Worm (Caenorhabditis elegans) whole organism, L1 larva: Measurements from ENCODE around the gene nhr-19.

Source experiments
- C16A3.4 ChIP-seq: fragments of 150-350 bp; optimal IDR thresholded peaks from 2 replicates; lab custom pipeline; 2014; ENCODE audit warnings: missing biosample characterization, missing genetic modification characterization
- Y116A8C.19 ChIP-seq: sonication (generic microtip); optimal IDR thresholded peaks from 2 replicates; lab custom pipeline; 2016; ENCODE audit warnings: missing compliant biosample characterization, missing genetic modification characterization, borderline replicate concordance
- ama-1 ChIP-seq: fragments of 150-350 bp; optimal IDR thresholded peaks from 2 replicates; lab custom pipeline; 2014
- ceh-82 ChIP-seq, 3 experiments: fragments of 150-350 bp in 1 of 3; sonication (generic microtip) in 2 of 3; optimal IDR thresholded peaks; 2 replicates each; lab custom pipeline; 2014 to 2017; ENCODE audit warnings: missing biosample characterization in 3 of 3, missing genetic modification characterization in 3 of 3
- ceh-88 ChIP-seq: fragments of 200-800 bp; sonication (Bioruptor generic); IDR thresholded peaks from 2 replicates; pipeline ENCODE4 v1.3.6; 2022; ENCODE audit warnings: missing genetic modification characterization, missing compliant biosample characterization
- ces-1 ChIP-seq: fragments of 150-350 bp; optimal IDR thresholded peaks from 2 replicates; lab custom pipeline; 2014; ENCODE audit warnings: missing biosample characterization, missing genetic modification reagents, missing genetic modification characterization
- dpl-1 ChIP-seq, 3 experiments: fragments of 150-350 bp in 2 of 3; sonication (generic microtip) in 1 of 3; optimal IDR thresholded peaks; 2 replicates each; lab custom pipeline; 2014 to 2017; ENCODE audit warnings: missing biosample characterization in 3 of 3, missing genetic modification characterization in 3 of 3, missing genetic modification reagents in 3 of 3
- dsc-1 ChIP-seq: sonication (generic microtip); optimal IDR thresholded peaks from 2 replicates; lab custom pipeline; 2016; ENCODE audit warnings: mild to moderate bottlenecking, missing genetic modification characterization, missing compliant biosample characterization
- efl-1 ChIP-seq, 4 experiments: fragments of 150-350 bp; optimal IDR thresholded peaks in 3 of 4; peaks in 1 of 4; 1 replicate in 1 of 4; 2 replicates in 3 of 4; lab custom pipeline; 2014; ENCODE audit warnings: missing biosample characterization in 2 of 4, missing genetic modification characterization in 2 of 4, missing genetic modification reagents in 2 of 4
- efl-3 ChIP-seq: fragments of 200-800 bp; sonication (Bioruptor generic); optimal IDR thresholded peaks from 2 replicates; lab custom pipeline; 2018; ENCODE audit warnings: mild to moderate bottlenecking, missing genetic modification characterization, missing compliant biosample characterization
- egl-27 ChIP-seq, 2 experiments: fragments of 150-350 bp in 1 of 2; sonication (generic microtip); optimal IDR thresholded peaks; 3 replicates each; lab custom pipeline; 2017 to 2018; ENCODE audit warnings: missing biosample characterization in 2 of 2, missing genetic modification characterization in 2 of 2, missing genetic modification reagents in 2 of 2
- elt-3 ChIP-seq, 6 experiments: fragments of 150-350 bp in 1 of 6; sonication (generic microtip); optimal IDR thresholded peaks; 2 replicates each; lab custom pipeline; 2017 to 2018; ENCODE audit warnings: missing biosample characterization in 6 of 6, missing genetic modification characterization in 6 of 6, inconsistent platforms in 1 of 6
- fkh-8 ChIP-seq: sonication (generic microtip); optimal IDR thresholded peaks from 2 replicates; lab custom pipeline; 2016; ENCODE audit warnings: mild to moderate bottlenecking, missing genetic modification characterization, missing compliant biosample characterization
- fos-1 ChIP-seq: fragments of 150-350 bp; optimal IDR thresholded peaks from 2 replicates; lab custom pipeline; 2014; ENCODE audit warnings: missing biosample characterization, missing genetic modification characterization
- hlh-17 ChIP-seq: fragments of 200-800 bp; sonication (Bioruptor generic); optimal IDR thresholded peaks from 2 replicates; lab custom pipeline; 2018; ENCODE audit warnings: missing genetic modification characterization, mild to moderate bottlenecking, missing compliant biosample characterization, moderate library complexity, borderline replicate concordance
- hlh-4 ChIP-seq: sonication (generic microtip); optimal IDR thresholded peaks from 2 replicates; lab custom pipeline; 2016; ENCODE audit warnings: mild to moderate bottlenecking, missing genetic modification characterization, missing compliant biosample characterization
- isw-1 ChIP-seq: fragments of 200-800 bp; sonication (Bioruptor generic); IDR thresholded peaks from 2 replicates; pipeline ENCODE4 v1.3.6; 2022; ENCODE audit warnings: missing genetic modification characterization, missing compliant biosample characterization
- jun-1 ChIP-seq: fragments of 150-350 bp; optimal IDR thresholded peaks from 2 replicates; lab custom pipeline; 2014; ENCODE audit warnings: missing biosample characterization, missing genetic modification reagents, missing genetic modification characterization
- lin-13 ChIP-seq: fragments of 150-350 bp; optimal IDR thresholded peaks from 2 replicates; lab custom pipeline; 2014; ENCODE audit warnings: missing biosample characterization, missing genetic modification reagents, missing genetic modification characterization
- lin-14 ChIP-seq: fragments of 200-800 bp; sonication (Bioruptor generic); optimal IDR thresholded peaks from 2 replicates; lab custom pipeline; 2018; ENCODE audit warnings: mild to moderate bottlenecking, missing genetic modification characterization, moderate library complexity, missing compliant biosample characterization
- lin-35 ChIP-seq, 2 experiments: fragments of 150-350 bp; optimal IDR thresholded peaks; 2 replicates each; lab custom pipeline; 2014; ENCODE audit warnings: missing biosample characterization in 2 of 2, missing genetic modification characterization in 2 of 2, missing genetic modification reagents in 2 of 2
- lsy-2 ChIP-seq, 2 experiments: fragments of 150-350 bp; optimal IDR thresholded peaks; 2 replicates each; lab custom pipeline; 2014; ENCODE audit warnings: missing biosample characterization in 2 of 2, missing genetic modification characterization in 2 of 2
- mdl-1 ChIP-seq, 2 experiments: fragments of 150-350 bp; optimal IDR thresholded peaks; 2 replicates each; lab custom pipeline; 2014 to 2017; ENCODE audit warnings: missing biosample characterization in 2 of 2, missing genetic modification characterization in 2 of 2, inconsistent platforms in 1 of 2
- mep-1 ChIP-seq: fragments of 150-350 bp; optimal IDR thresholded peaks from 2 replicates; lab custom pipeline; 2014; ENCODE audit warnings: missing biosample characterization, missing genetic modification characterization
- nhr-12 ChIP-seq: sonication (generic microtip); optimal IDR thresholded peaks from 2 replicates; lab custom pipeline; 2017; ENCODE audit warnings: missing biosample characterization, missing genetic modification characterization
- nhr-19 ChIP-seq: fragments of 200-800 bp; sonication (Bioruptor generic); conservative IDR thresholded peaks from 2 replicates; pipeline ENCODE4 v1.3.6; 2022; ENCODE audit warnings: missing genetic modification characterization, missing compliant biosample characterization
- nhr-20 ChIP-seq: sonication (generic microtip); optimal IDR thresholded peaks from 2 replicates; lab custom pipeline; 2016; ENCODE audit warnings: mild to moderate bottlenecking, missing genetic modification characterization, missing compliant biosample characterization
- nhr-237 ChIP-seq: fragments of 150-350 bp; optimal IDR thresholded peaks from 2 replicates; lab custom pipeline; 2014; ENCODE audit warnings: missing biosample characterization, missing genetic modification characterization
- nhr-28 ChIP-seq: fragments of 150-350 bp; optimal IDR thresholded peaks from 2 replicates; lab custom pipeline; 2014; ENCODE audit warnings: missing biosample characterization, missing genetic modification characterization
- nhr-47 ChIP-seq: sonication (generic microtip); optimal IDR thresholded peaks from 2 replicates; lab custom pipeline; 2016; ENCODE audit warnings: mild to moderate bottlenecking, missing genetic modification characterization, moderate library complexity, missing compliant biosample characterization
- nhr-71 ChIP-seq: sonication (generic microtip); optimal IDR thresholded peaks from 2 replicates; lab custom pipeline; 2016; ENCODE audit warnings: mild to moderate bottlenecking, missing genetic modification characterization, moderate library complexity, missing compliant biosample characterization
- nhr-76 ChIP-seq: sonication (generic microtip); optimal IDR thresholded peaks from 2 replicates; lab custom pipeline; 2017; ENCODE audit warnings: missing biosample characterization, missing genetic modification characterization
- nhr-77 ChIP-seq: fragments of 150-350 bp; optimal IDR thresholded peaks from 2 replicates; lab custom pipeline; 2014; ENCODE audit warnings: missing biosample characterization, missing genetic modification characterization
- nhr-85 ChIP-seq: sonication (generic microtip); peaks from one replicate; lab custom pipeline; 2016; ENCODE audit warnings: missing genetic modification characterization, inconsistent platforms, missing compliant biosample characterization
- nhr-90 ChIP-seq: sonication (generic microtip); optimal IDR thresholded peaks from 2 replicates; lab custom pipeline; 2016; ENCODE audit warnings: mild to moderate bottlenecking, missing genetic modification characterization, missing compliant biosample characterization; ENCODE audit not compliant: poor library complexity
- rnt-1 ChIP-seq: sonication (generic microtip); optimal IDR thresholded peaks from 2 replicates; lab custom pipeline; 2016; ENCODE audit warnings: mild to moderate bottlenecking, missing genetic modification characterization, moderate library complexity, missing compliant biosample characterization
- skn-1 ChIP-seq: fragments of 150-350 bp; optimal IDR thresholded peaks from 2 replicates; lab custom pipeline; 2014; ENCODE audit warnings: missing biosample characterization, missing genetic modification characterization
- snpc-4 ChIP-seq: fragments of 150-350 bp; optimal IDR thresholded peaks from 2 replicates; lab custom pipeline; 2014; ENCODE audit warnings: missing biosample characterization, missing genetic modification characterization
- snu-23 ChIP-seq: sonication (generic microtip); optimal IDR thresholded peaks from 2 replicates; lab custom pipeline; 2016; ENCODE audit warnings: missing genetic modification characterization, missing compliant biosample characterization
- sup-37 ChIP-seq: fragments of 200-800 bp; sonication (Bioruptor generic); optimal IDR thresholded peaks from 2 replicates; lab custom pipeline; 2018; ENCODE audit warnings: mild to moderate bottlenecking, missing genetic modification characterization, missing compliant biosample characterization
- swsn-7 ChIP-seq: sonication (generic microtip); optimal IDR thresholded peaks from 2 replicates; lab custom pipeline; 2016; ENCODE audit warnings: missing genetic modification characterization, missing compliant biosample characterization
- unc-130 ChIP-seq: fragments of 150-350 bp; optimal IDR thresholded peaks from 2 replicates; lab custom pipeline; 2017; ENCODE audit warnings: missing biosample characterization, missing genetic modification characterization, inconsistent platforms
- unc-30 ChIP-seq: sonication (generic microtip); optimal IDR thresholded peaks from 2 replicates; lab custom pipeline; 2017; ENCODE audit warnings: missing biosample characterization, missing genetic modification characterization
- unc-62 ChIP-seq: fragments of 150-350 bp; optimal IDR thresholded peaks from 2 replicates; lab custom pipeline; 2014; ENCODE audit warnings: missing biosample characterization, missing genetic modification reagents, missing genetic modification characterization
- unc-86 ChIP-seq: sonication (generic microtip); optimal IDR thresholded peaks from 2 replicates; lab custom pipeline; 2016; ENCODE audit warnings: missing genetic modification characterization, missing compliant biosample characterization
- vab-15 ChIP-seq: sonication (generic microtip); optimal IDR thresholded peaks from 2 replicates; lab custom pipeline; 2017; ENCODE audit warnings: missing genotype, mild to moderate bottlenecking, missing genetic modification characterization, missing compliant biosample characterization
- xbp-1 ChIP-seq: sonication (generic microtip); optimal IDR thresholded peaks from 2 replicates; lab custom pipeline; 2016; ENCODE audit warnings: missing genetic modification characterization, missing compliant biosample characterization
- zag-1 ChIP-seq: fragments of 150-350 bp; optimal IDR thresholded peaks from 2 replicates; lab custom pipeline; 2014; ENCODE audit warnings: missing biosample characterization, missing genetic modification characterization
- ztf-11 ChIP-seq, 2 experiments: sonication (generic microtip); optimal IDR thresholded peaks; 2 replicates each; lab custom pipeline; 2016 to 2017; ENCODE audit warnings: missing genetic modification characterization in 2 of 2, missing biosample characterization in 1 of 2, missing compliant biosample characterization in 1 of 2
- ztf-4 ChIP-seq: fragments of 150-350 bp; optimal IDR thresholded peaks from 2 replicates; lab custom pipeline; 2014; ENCODE audit warnings: missing biosample characterization, missing genetic modification characterization

Gene nhr-19

DNA sequence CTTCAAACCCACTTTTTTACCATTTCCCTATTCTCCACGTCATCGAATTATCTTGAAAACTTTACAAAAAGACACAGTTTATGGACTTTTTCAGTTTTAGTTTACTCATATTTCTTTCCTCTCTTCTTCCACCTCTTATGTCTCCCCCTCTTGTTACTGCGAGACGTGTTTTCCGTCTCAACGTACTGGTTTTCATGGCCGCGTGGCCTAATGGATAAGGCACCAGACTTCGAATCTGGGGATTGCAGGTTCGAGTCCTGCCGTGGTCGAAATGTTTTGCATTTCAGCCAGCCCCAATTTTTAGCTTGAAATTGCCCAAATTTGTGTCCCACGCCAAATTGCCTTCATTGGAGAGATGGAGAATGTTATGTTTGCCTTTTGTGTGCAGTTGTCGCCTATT lies 39.3 kb downstream of the nhr-19 start:
- TF ChIP-seq ztf-4 (tag; lab: Kevin White, UChicago), result no peak
- peak; percentile 21 to 28 for TF ChIP-seq efl-1 (optimal IDR thresholded peaks at IDR 0.05; lab: Kevin White, UChicago)
- TF ChIP-seq efl-1 (GFP tag; optimal IDR thresholded peaks at IDR 0.05 in 1 of 2; lab: Kevin White, UChicago), result peak; percentile 4 to 95
- peak; percentile 12 for TF ChIP-seq unc-130 (tag; lab: Kevin White, UChicago)
- TF ChIP-seq snu-23, result peak; percentile 53
- peak; percentile 49 for TF ChIP-seq nhr-47 (tag; lab: Kevin White, UChicago)
- peak in 1 of 2 experiments; percentile 13 for TF ChIP-seq mdl-1 (tag; optimal IDR thresholded peaks at IDR 0.05; lab: Kevin White, UChicago)
- TF ChIP-seq skn-1 (tag; lab: Kevin White, UChicago), result no peak
- TF ChIP-seq swsn-7 (tag; lab: Kevin White, UChicago), result peak; percentile 26
- TF ChIP-seq nhr-237 (tag; lab: Kevin White, UChicago), result no peak
- peak; percentile 56 for TF ChIP-seq rnt-1 (tag; lab: Kevin White, UChicago)
- TF ChIP-seq nhr-19 (GFP tag; lab: Robert Waterston, UW), result 0 out of 2 replicates have a peak, but pooled peaks have one; percentile 25
- peak; percentile 6 to 53 for TF ChIP-seq lsy-2 (tag; optimal IDR thresholded peaks at IDR 0.05; lab: Kevin White, UChicago)
- TF ChIP-seq vab-15, result no peak
- TF ChIP-seq ztf-11 (tag; optimal IDR thresholded peaks at IDR 0.05; lab: Kevin White, UChicago), result no peak
- no peak for TF ChIP-seq nhr-12 (tag; lab: Kevin White, UChicago)
- TF ChIP-seq zag-1, result no peak
- TF ChIP-seq nhr-71 (tag; lab: Kevin White, UChicago), result peak; percentile 55
- no peak for TF ChIP-seq unc-62 (GFP tag; lab: Kevin White, UChicago)
- TF ChIP-seq lin-14 (GFP tag; lab: Kevin White, UChicago), result peak; percentile 50
- peak in 1 of 3 experiments; percentile 12 for TF ChIP-seq ceh-82 (tag; optimal IDR thresholded peaks at IDR 0.05; lab: Kevin White, UChicago)
- TF ChIP-seq xbp-1, result peak; percentile 25
- TF ChIP-seq C16A3.4 (tag; lab: Kevin White, UChicago), result peak; percentile 61
- TF ChIP-seq nhr-90, result no peak
- TF ChIP-seq hlh-17 (GFP tag; lab: Kevin White, UChicago), result no peak
- TF ChIP-seq nhr-85 (tag; lab: Kevin White, UChicago), result peak; percentile 86
- peak in 1 of 6 experiments; percentile 17 for TF ChIP-seq elt-3 (tag; optimal IDR thresholded peaks at IDR 0.05; lab: Kevin White, UChicago)
- TF ChIP-seq dsc-1, result peak; percentile 23
- TF ChIP-seq dpl-1 (GFP tag; optimal IDR thresholded peaks at IDR 0.05; lab: Kevin White, UChicago), result peak in 2 of 3 experiments; percentile 6 to 27
- peak; percentile 6 for TF ChIP-seq jun-1 (tag; lab: Kevin White, UChicago)
- TF ChIP-seq nhr-20 (tag; lab: Kevin White, UChicago), result peak; percentile 46
- TF ChIP-seq nhr-77, result peak; percentile 17
- TF ChIP-seq lin-13 (GFP tag; lab: Kevin White, UChicago), result peak; percentile 7
- TF ChIP-seq hlh-4, result no peak
- peak; percentile 11 to 54 for TF ChIP-seq lin-35 (GFP tag; optimal IDR thresholded peaks at IDR 0.05; lab: Kevin White, UChicago)
- TF ChIP-seq efl-3 (GFP tag; lab: Kevin White, UChicago), result no peak
- TF ChIP-seq ceh-88 (GFP tag; lab: Robert Waterston, UW), result no peak
- TF ChIP-seq mep-1, result peak; percentile 36
- TF ChIP-seq fkh-8, result peak; percentile 54

DNA sequence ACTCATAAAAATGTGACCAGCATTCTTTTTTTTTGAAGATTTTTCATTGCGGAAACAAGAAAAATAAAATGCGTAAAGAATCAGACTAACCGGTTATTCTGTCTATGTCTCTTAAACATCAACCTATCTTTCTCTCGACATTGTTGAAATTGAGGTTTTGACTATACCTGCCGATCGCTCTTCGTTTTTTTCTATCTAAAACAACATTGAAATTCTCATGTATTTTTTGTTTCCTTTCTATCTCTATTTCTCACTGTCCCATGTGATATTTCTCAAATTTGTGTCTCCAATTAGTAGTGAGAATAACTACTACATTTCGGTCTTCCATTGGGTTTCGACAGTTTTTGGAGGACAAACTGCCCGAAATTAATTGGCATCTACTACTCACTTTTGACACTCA lies 44.4 kb downstream of the nhr-19 start:
- TF ChIP-seq C16A3.4 (tag; lab: Kevin White, UChicago), result no peak
- peak; percentile 72 for TF ChIP-seq lin-14 (GFP tag; lab: Kevin White, UChicago)
- TF ChIP-seq mdl-1 (tag; optimal IDR thresholded peaks at IDR 0.05; lab: Kevin White, UChicago), result no peak
- no peak for TF ChIP-seq nhr-28 (tag; lab: Kevin White, UChicago)
- peak in 2 of 6 experiments; percentile 9 to 34 for TF ChIP-seq elt-3 (tag; optimal IDR thresholded peaks at IDR 0.05; lab: Kevin White, UChicago)
- TF ChIP-seq unc-130 (tag; lab: Kevin White, UChicago), result no peak
- TF ChIP-seq unc-62 (GFP tag; lab: Kevin White, UChicago), result no peak
- no peak for TF ChIP-seq rnt-1 (tag; lab: Kevin White, UChicago)
- TF ChIP-seq ces-1 (GFP tag; lab: Kevin White, UChicago), result no peak
- no peak for TF ChIP-seq sup-37
- no peak for TF ChIP-seq isw-1 (GFP tag; lab: Robert Waterston, UW)
- no peak for TF ChIP-seq nhr-76
- TF ChIP-seq zag-1, result no peak
- no peak for TF ChIP-seq snpc-4
- TF ChIP-seq ama-1, result no peak
- TF ChIP-seq Y116A8C.19, result no peak
- no peak for TF ChIP-seq unc-30
- TF ChIP-seq unc-86 (tag; lab: Kevin White, UChicago), result no peak
- peak; percentile 69 for TF ChIP-seq nhr-20 (tag; lab: Kevin White, UChicago)
- no peak for TF ChIP-seq lin-13 (GFP tag; lab: Kevin White, UChicago)
- no peak for TF ChIP-seq skn-1 (tag; lab: Kevin White, UChicago)
- TF ChIP-seq lin-35 (GFP tag; optimal IDR thresholded peaks at IDR 0.05; lab: Kevin White, UChicago), result peak in 1 of 2 experiments; percentile 36
- TF ChIP-seq vab-15, result no peak
- no peak for TF ChIP-seq egl-27 (tag; optimal IDR thresholded peaks at IDR 0.05; lab: Kevin White, UChicago)
- no peak for TF ChIP-seq fos-1
